Worm (Caenorhabditis elegans) whole organism, L3 larva: ENCODE measurements around the gene fbxc-51.
"Not testable (repeated sequence)": the region's sequence is repeated elsewhere in the genome, so short reads cannot be mapped to it uniquely, and the experiment has no call there.

Experiments
- lin-39 ChIP-seq: fragments of 150-350 bp; optimal IDR thresholded peaks from 2 replicates; lab custom pipeline; 2018; ENCODE audit warnings: missing biosample characterization, missing genetic modification reagents, missing genetic modification characterization
- nhr-11 ChIP-seq: fragments of 150-350 bp; optimal IDR thresholded peaks from 2 replicates; lab custom pipeline; 2014; ENCODE audit warnings: missing biosample characterization, missing genetic modification characterization
- nhr-25 ChIP-seq: sonication (generic microtip); optimal IDR thresholded peaks from 2 replicates; lab custom pipeline; 2017; ENCODE audit warnings: missing biosample characterization, missing genetic modification characterization
- nhr-77 ChIP-seq: fragments of 150-350 bp; optimal IDR thresholded peaks from 2 replicates; lab custom pipeline; 2014; ENCODE audit warnings: missing biosample characterization, missing genetic modification characterization
- pqm-1 ChIP-seq: fragments of 150-350 bp; optimal IDR thresholded peaks from 2 replicates; lab custom pipeline; 2017; ENCODE audit warnings: missing biosample characterization, missing genetic modification characterization, inconsistent platforms
- zag-1 ChIP-seq: fragments of 150-350 bp; optimal IDR thresholded peaks from 2 replicates; lab custom pipeline; 2014; ENCODE audit warnings: missing biosample characterization, missing genetic modification characterization
- ztf-11 ChIP-seq: fragments of 150-350 bp; optimal IDR thresholded peaks from 2 replicates; lab custom pipeline; 2014; ENCODE audit warnings: missing biosample characterization, missing genetic modification characterization
- ztf-4 ChIP-seq: fragments of 150-350 bp; optimal IDR thresholded peaks from 2 replicates; lab custom pipeline; 2014; ENCODE audit warnings: missing biosample characterization, missing genetic modification characterization

DNA sequence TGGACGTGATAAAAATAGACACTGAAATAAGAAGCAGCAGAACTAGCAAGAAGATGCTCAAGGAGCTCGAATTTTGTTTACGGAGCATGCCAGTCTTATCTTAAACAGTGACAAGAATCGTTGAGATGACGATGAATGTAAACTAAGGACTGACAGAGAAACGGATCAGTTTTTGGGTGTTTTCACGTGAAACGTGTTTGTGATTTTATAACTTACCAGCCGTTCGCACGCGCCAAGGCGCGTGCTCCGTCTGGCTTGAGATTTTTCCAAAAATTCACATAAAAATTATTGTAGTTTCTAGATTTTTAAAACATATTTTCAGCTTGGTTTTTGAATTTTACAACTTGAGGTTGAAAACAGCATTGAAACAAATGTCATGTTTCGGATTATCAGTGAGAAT is 18.0 kb upstream of the fbxc-51 start, which contains the start of gene F28A10.5:
- not testable (repeated sequence) for TF ChIP-seq pqm-1 (tag; lab: Kevin White, UChicago); ztf-11 (tag; lab: Kevin White, UChicago); lin-39; nhr-25 (tag; lab: Kevin White, UChicago); zag-1; nhr-11 (tag; lab: Kevin White, UChicago); ztf-4 (tag; lab: Kevin White, UChicago); nhr-77 (tag; lab: Kevin White, UChicago)
